Worm (Caenorhabditis elegans) whole organism, midembryonic: ENCODE measurements around the gene wee-1.1.

ENCODE experiments used
- T22C8.4 ChIP-seq: fragments of 200-800 bp; sonication (Bioruptor generic); IDR thresholded peaks from 2 replicates; pipeline ENCODE4 v1.3.6; 2022; ENCODE audit warnings: missing genetic modification characterization, missing compliant biosample characterization
- cog-1 ChIP-seq: sonication (generic microtip); optimal IDR thresholded peaks from 2 replicates; lab custom pipeline; 2016; ENCODE audit warnings: missing genetic modification characterization, missing compliant biosample characterization
- flt-1 ChIP-seq: fragments of 200-800 bp; sonication (Bioruptor generic); IDR thresholded peaks from 2 replicates; pipeline ENCODE4 v1.3.6; 2022; ENCODE audit warnings: missing genetic modification characterization, missing compliant biosample characterization
- klf-2 ChIP-seq: fragments of 200-800 bp; sonication (Bioruptor generic); conservative IDR thresholded peaks from 2 replicates; pipeline ENCODE4 v1.3.6; 2022; ENCODE audit warnings: missing genetic modification reagents, missing genetic modification characterization, missing compliant biosample characterization
- med-1 ChIP-seq: sonication (generic microtip); optimal IDR thresholded peaks from 2 replicates; lab custom pipeline; 2017; ENCODE audit warnings: missing genetic modification characterization, mild to moderate bottlenecking, missing compliant biosample characterization, antibody characterized with exemption, missing genetic modification reagents; ENCODE audit not compliant: insufficient read depth
- ref-1 ChIP-seq: fragments of 200-800 bp; sonication (Bioruptor generic); conservative IDR thresholded peaks from 2 replicates; pipeline ENCODE4 v1.3.6; 2022; ENCODE audit warnings: missing genetic modification reagents, missing genetic modification characterization, missing compliant biosample characterization
- tab-1 ChIP-seq: fragments of 200-800 bp; sonication (Bioruptor generic); IDR thresholded peaks from 2 replicates; pipeline ENCODE4 v1.3.6; 2022; ENCODE audit warnings: missing genetic modification characterization, missing compliant biosample characterization
- ztf-23 ChIP-seq: fragments of 200-800 bp; sonication (Bioruptor generic); IDR thresholded peaks from 2 replicates; pipeline ENCODE4 v1.3.6; 2022; ENCODE audit warnings: missing genetic modification reagents, missing genetic modification characterization, missing compliant biosample characterization
- ztf-29 ChIP-seq: fragments of 200-800 bp; sonication (Bioruptor generic); IDR thresholded peaks from 2 replicates; pipeline ENCODE4 v1.3.6; 2022; ENCODE audit warnings: missing genetic modification reagents, missing genetic modification characterization, missing compliant biosample characterization

- TF ChIP-seq med-1 (GFP tag; lab: Kevin White, UChicago) (no peak), flt-1 (no peak), T22C8.4 (GFP tag; lab: Robert Waterston, UW) (no peak), ztf-23 (GFP tag; lab: Robert Waterston, UW) (no peak), klf-2 (GFP tag; lab: Robert Waterston, UW) (no peak), ztf-29 (GFP tag; lab: Robert Waterston, UW) (no peak), ref-1 (no peak), tab-1 (GFP tag; lab: Robert Waterston, UW) (no peak), cog-1 (tag; lab: Kevin White, UChicago) (no peak)
Observed at ce11 chrII:9605954-9606353, 22.6 kb upstream of the wee-1.1 start.
